Fruit fly (Drosophila melanogaster) whole organism, embryonic: ENCODE measurements around the gene Cp190.

Source experiments
- ATbp ChIP-seq: fragments of 200-800 bp; sonication (Bioruptor generic); optimal IDR thresholded peaks from 2 replicates; lab custom pipeline; 2017; ENCODE audit warnings: missing biosample characterization, mild to moderate bottlenecking, missing genetic modification characterization, missing genetic modification reagents
- Bdp1 ChIP-seq: fragments of 200-800 bp; sonication (Bioruptor generic); optimal IDR thresholded peaks from 3 replicates; lab custom pipeline; 2016; ENCODE audit warnings: missing biosample characterization, missing genetic modification characterization
- Blimp-1 ChIP-seq: fragments of 200-800 bp; sonication (Bioruptor generic); optimal IDR thresholded peaks from 3 replicates; lab custom pipeline; 2018; ENCODE audit warnings: missing biosample characterization, missing genetic modification characterization, mild to moderate bottlenecking, moderate library complexity, missing genetic modification reagents
- Bteb2 ChIP-seq: fragments of 200-800 bp; sonication (Bioruptor generic); optimal IDR thresholded peaks from 2 replicates; lab custom pipeline; 2016; ENCODE audit warnings: missing biosample characterization, missing genetic modification characterization
- CG10366 ChIP-seq: fragments of 200-800 bp; sonication (Bioruptor generic); IDR thresholded peaks from 2 replicates; pipeline ENCODE4 v1.3.6; 2022; ENCODE audit warnings: missing biosample characterization, missing genetic modification characterization
- CG11085 ChIP-seq: fragments of 200-800 bp; sonication (Bioruptor generic); IDR thresholded peaks from 2 replicates; pipeline ENCODE4 v1.3.6; 2022; ENCODE audit warnings: missing biosample characterization, missing genetic modification characterization
- CG11247 ChIP-seq: fragments of 200-800 bp; sonication (Bioruptor generic); IDR thresholded peaks from 2 replicates; pipeline ENCODE4 v1.3.6; 2022; ENCODE audit warnings: missing biosample characterization, missing genetic modification characterization
- CG12391 ChIP-seq: fragments of 200-800 bp; sonication (Bioruptor generic); optimal IDR thresholded peaks from 3 replicates; lab custom pipeline; 2018; ENCODE audit warnings: missing biosample characterization, mild to moderate bottlenecking, missing genetic modification characterization, moderate library complexity
- CG17568 ChIP-seq: fragments of 200-800 bp; sonication (Bioruptor generic); optimal IDR thresholded peaks from 2 replicates; lab custom pipeline; 2018; ENCODE audit warnings: missing biosample characterization, mild to moderate bottlenecking, missing genetic modification characterization, moderate library complexity
- CG18764 ChIP-seq: fragments of 200-800 bp; sonication (Bioruptor generic); optimal IDR thresholded peaks from 3 replicates; lab custom pipeline; 2016; ENCODE audit warnings: missing biosample characterization, missing genetic modification characterization
- CG2120 ChIP-seq: fragments of 200-800 bp; sonication (Bioruptor generic); optimal IDR thresholded peaks from 3 replicates; lab custom pipeline; 2016; ENCODE audit warnings: missing biosample characterization, missing genetic modification characterization
- CG32532 ChIP-seq: fragments of 200-800 bp; sonication (Bioruptor generic); IDR thresholded peaks from 2 replicates; pipeline ENCODE4 v1.3.6; 2022; ENCODE audit warnings: missing biosample characterization, missing genetic modification characterization
- CG34224 ChIP-seq: fragments of 200-800 bp; sonication (Bioruptor generic); IDR thresholded peaks from 3 replicates; pipeline ENCODE4 v1.3.6; 2022; ENCODE audit warnings: missing biosample characterization, missing genetic modification characterization; ENCODE audit not compliant: partially characterized antibody
- CG43689 ChIP-seq: fragments of 200-800 bp; sonication (Bioruptor generic); IDR thresholded peaks from 2 replicates; pipeline ENCODE4 v1.3.6; 2022; ENCODE audit warnings: missing biosample characterization, missing genetic modification characterization
- CG6689 ChIP-seq: fragments of 200-800 bp; sonication (Bioruptor generic); IDR thresholded peaks from 2 replicates; pipeline ENCODE4 v1.3.6; 2022; ENCODE audit warnings: missing biosample characterization, missing genetic modification characterization
- CG8388 ChIP-seq: fragments of 200-800 bp; sonication (Bioruptor generic); optimal IDR thresholded peaks from 2 replicates; lab custom pipeline; 2019; ENCODE audit warnings: missing biosample characterization, mild to moderate bottlenecking, missing genetic modification characterization, moderate library complexity
- CG8944 ChIP-seq: fragments of 200-800 bp; sonication (Bioruptor generic); optimal IDR thresholded peaks from 3 replicates; lab custom pipeline; 2016; ENCODE audit warnings: missing biosample characterization, missing genetic modification characterization
- Doc2 ChIP-seq: fragments of 200-800 bp; sonication (Bioruptor generic); IDR thresholded peaks from 2 replicates; pipeline ENCODE4 v1.3.6; 2022; ENCODE audit warnings: missing biosample characterization, missing genetic modification characterization
- Fer3 ChIP-seq: fragments of 200-800 bp; sonication (Bioruptor generic); optimal IDR thresholded peaks from 2 replicates; lab custom pipeline; 2018; ENCODE audit warnings: missing biosample characterization, mild to moderate bottlenecking, missing genetic modification characterization, moderate library complexity
- HmgZ ChIP-seq: fragments of 200-800 bp; sonication (Bioruptor generic); optimal IDR thresholded peaks from 2 replicates; lab custom pipeline; 2018; ENCODE audit warnings: missing biosample characterization, mild to moderate bottlenecking, missing genetic modification characterization
- MTF-1 ChIP-seq: fragments of 200-800 bp; sonication (Bioruptor generic); optimal IDR thresholded peaks from 2 replicates; lab custom pipeline; 2018; ENCODE audit warnings: missing biosample characterization, mild to moderate bottlenecking, missing genetic modification characterization, borderline replicate concordance
- Mrtf ChIP-seq: fragments of 200-800 bp; sonication (Bioruptor generic); IDR thresholded peaks from 3 replicates; pipeline ENCODE4 v1.3.6; 2022; ENCODE audit warnings: missing biosample characterization, missing genetic modification characterization
- Poxn ChIP-seq: fragments of 200-800 bp; sonication (Bioruptor generic); IDR thresholded peaks from 2 replicates; pipeline ENCODE4 v1.3.6; 2022; ENCODE audit warnings: missing biosample characterization, missing genetic modification characterization
- Stat92E ChIP-seq, 3 experiments: fragments of >200 bp in 2 of 3; fragments of 200-800 bp in 1 of 3; sonication (Bioruptor generic) in 1 of 3; optimal IDR thresholded peaks; 2 replicates each; lab custom pipeline; 2017 to 2019; ENCODE audit warnings: missing biosample characterization in 3 of 3, missing genetic modification characterization in 3 of 3, mild to moderate bottlenecking in 1 of 3, moderate library complexity in 1 of 3
- amos ChIP-seq: fragments of 200-800 bp; sonication (Bioruptor generic); IDR thresholded peaks from 2 replicates; pipeline ENCODE4 v1.3.6; 2022; ENCODE audit warnings: missing biosample characterization, missing genetic modification characterization; ENCODE audit not compliant: partially characterized antibody
- bbx ChIP-seq: fragments of 200-800 bp; sonication (Bioruptor generic); IDR thresholded peaks from 2 replicates; pipeline ENCODE4 v1.3.6; 2022; ENCODE audit warnings: missing biosample characterization, missing genetic modification characterization; ENCODE audit not compliant: partially characterized antibody
- bcd ChIP-seq: fragments of 200-800 bp; sonication (Bioruptor generic); optimal IDR thresholded peaks from 2 replicates; lab custom pipeline; 2017; ENCODE audit warnings: missing biosample characterization, mild to moderate bottlenecking, missing genetic modification characterization
- bigmax ChIP-seq: fragments of 200-800 bp; sonication (Bioruptor generic); optimal IDR thresholded peaks from 2 replicates; lab custom pipeline; 2018; ENCODE audit warnings: missing biosample characterization, mild to moderate bottlenecking, missing genetic modification characterization
- bsh ChIP-seq, 2 experiments: fragments of 200-800 bp; sonication (Bioruptor generic); optimal IDR thresholded peaks; 2 replicates each; lab custom pipeline; 2017 to 2018; ENCODE audit warnings: mild to moderate bottlenecking in 2 of 2, missing biosample characterization in 2 of 2, missing genetic modification characterization in 2 of 2, moderate library complexity in 1 of 2
- cg ChIP-seq: fragments of 200-800 bp; sonication (Bioruptor generic); optimal IDR thresholded peaks from 3 replicates; lab custom pipeline; 2019; ENCODE audit warnings: missing biosample characterization, mild to moderate bottlenecking, missing genetic modification characterization, moderate library complexity
- chinmo ChIP-seq: fragments of 200-800 bp; sonication (Bioruptor generic); IDR thresholded peaks from 4 replicates; pipeline ENCODE4 v1.3.6; 2022; ENCODE audit warnings: missing biosample characterization, missing genetic modification characterization; ENCODE audit not compliant: partially characterized antibody
- crp ChIP-seq, 2 experiments: fragments of 200-800 bp; sonication (Bioruptor generic); optimal IDR thresholded peaks; 2 replicates in 1 of 2; 3 replicates in 1 of 2; lab custom pipeline; 2017; ENCODE audit warnings: missing biosample characterization in 2 of 2, missing genetic modification characterization in 2 of 2, mild to moderate bottlenecking in 1 of 2, moderate library complexity in 1 of 2
- da ChIP-seq: fragments of 200-800 bp; sonication (Bioruptor generic); optimal IDR thresholded peaks from 2 replicates; lab custom pipeline; 2016; ENCODE audit warnings: missing biosample characterization, missing genetic modification characterization
- dimm ChIP-seq: fragments of 200-800 bp; sonication (Bioruptor generic); IDR thresholded peaks from 2 replicates; pipeline ENCODE4 v1.3.6; 2022; ENCODE audit warnings: missing biosample characterization, missing genetic modification characterization
- dpn ChIP-seq, 2 experiments: fragments of 200-800 bp; sonication (Bioruptor generic); optimal IDR thresholded peaks; 3 replicates each; lab custom pipeline; 2016; ENCODE audit warnings: missing biosample characterization in 2 of 2, missing genetic modification characterization in 2 of 2
- eyg ChIP-seq: fragments of 200-800 bp; sonication (Bioruptor generic); optimal IDR thresholded peaks from 3 replicates; lab custom pipeline; 2016; ENCODE audit warnings: missing biosample characterization, missing genetic modification characterization
- grn ChIP-seq: fragments of 200-800 bp; sonication (Bioruptor generic); optimal IDR thresholded peaks from 3 replicates; lab custom pipeline; 2017; ENCODE audit warnings: missing biosample characterization, missing genetic modification characterization
- h ChIP-seq: fragments of >200 bp; optimal IDR thresholded peaks from 2 replicates; lab custom pipeline; 2017
- inv ChIP-seq: fragments of 200-800 bp; sonication (Bioruptor generic); IDR thresholded peaks from 2 replicates; pipeline ENCODE4 v1.3.6; 2022; ENCODE audit warnings: missing biosample characterization, missing genetic modification characterization; ENCODE audit not compliant: partially characterized antibody
- lilli ChIP-seq: fragments of 200-800 bp; sonication (Bioruptor generic); optimal IDR thresholded peaks from 3 replicates; lab custom pipeline; 2016; ENCODE audit warnings: missing biosample characterization, missing genetic modification characterization
- p53 ChIP-seq: fragments of 200-800 bp; sonication (Bioruptor generic); optimal IDR thresholded peaks from 2 replicates; lab custom pipeline; 2016; ENCODE audit warnings: missing biosample characterization, missing genetic modification characterization
- pfk ChIP-seq: fragments of 200-800 bp; sonication (Bioruptor generic); optimal IDR thresholded peaks from 2 replicates; lab custom pipeline; 2018; ENCODE audit warnings: missing biosample characterization, mild to moderate bottlenecking, missing genetic modification characterization, moderate library complexity
- pho ChIP-seq: fragments of 200-800 bp; sonication (Bioruptor generic); optimal IDR thresholded peaks from 2 replicates; lab custom pipeline; 2016; ENCODE audit warnings: missing biosample characterization, missing genetic modification characterization
- ro ChIP-seq: fragments of 200-800 bp; sonication (Bioruptor generic); IDR thresholded peaks from 2 replicates; pipeline ENCODE4 v1.3.6; 2022; ENCODE audit warnings: missing biosample characterization, missing genetic modification characterization
- salm ChIP-seq: fragments of 200-800 bp; sonication (Bioruptor generic); optimal IDR thresholded peaks from 2 replicates; lab custom pipeline; 2018; ENCODE audit warnings: missing biosample characterization, mild to moderate bottlenecking, missing genetic modification characterization
- stc ChIP-seq: fragments of 200-800 bp; sonication (Bioruptor generic); IDR thresholded peaks from 2 replicates; pipeline ENCODE4 v1.3.6; 2022; ENCODE audit warnings: missing biosample characterization, missing genetic modification characterization
- yki ChIP-seq: fragments of >200 bp; optimal IDR thresholded peaks from 3 replicates; lab custom pipeline; 2018
- zen2 ChIP-seq: fragments of 200-800 bp; sonication (Bioruptor generic); IDR thresholded peaks from 3 replicates; pipeline ENCODE4 v1.3.6; 2022; ENCODE audit warnings: missing biosample characterization, missing genetic modification characterization; ENCODE audit not compliant: partially characterized antibody
- zfh1 ChIP-seq: fragments of 200-800 bp; sonication (Bioruptor generic); IDR thresholded peaks from 3 replicates; pipeline ENCODE4 v1.3.6; 2022; ENCODE audit warnings: missing biosample characterization, missing genetic modification characterization

Gene Cp190

DNA sequence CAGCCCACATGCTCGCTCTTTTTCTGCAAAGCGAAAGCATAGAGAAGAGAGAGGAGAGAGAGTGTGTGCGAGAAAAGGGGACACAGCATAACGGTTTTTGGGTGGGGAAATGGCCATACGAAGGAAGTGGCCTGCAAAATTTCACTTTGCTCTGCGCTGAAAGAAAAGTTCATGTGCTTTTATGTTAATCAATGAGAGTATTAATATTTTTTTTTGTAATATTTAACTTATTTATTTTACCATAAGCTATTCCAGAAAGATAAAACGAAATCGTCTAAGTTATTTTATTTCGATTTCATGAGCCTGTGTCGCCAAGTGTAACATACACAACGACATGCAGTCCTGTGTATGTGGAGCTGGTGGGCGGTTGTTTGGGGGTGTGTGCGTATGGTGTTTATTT lies 24.6 kb downstream of the Cp190 start (continued):
- TF ChIP-seq stc (GFP tag; lab: Robert Waterston, UW) (peak; percentile 71), grn (GFP tag; lab: Kevin White, UChicago) (no peak), CG10366 (peak; percentile 81), bsh (GFP tag; optimal IDR thresholded peaks at IDR 0.05; lab: Kevin White, UChicago) (no peak), ATbp (GFP tag; lab: Kevin White, UChicago) (no peak), CG32532 (GFP tag; lab: Robert Waterston, UW) (peak; percentile 86), salm (tag; lab: Kevin White, UChicago) (peak; percentile 14), p53 (GFP tag; lab: Kevin White, UChicago) (no peak), amos (GFP tag; lab: Robert Waterston, UW) (no peak), CG43689 (0 out of 2 replicates have a peak, but pooled peaks have one; percentile 29), Bdp1 (GFP tag; lab: Kevin White, UChicago) (peak; percentile 18), Fer3 (tag; lab: Kevin White, UChicago) (peak; percentile 74), CG18764 (GFP tag; lab: Kevin White, UChicago) (no peak), crp (GFP tag; optimal IDR thresholded peaks at IDR 0.05; lab: Kevin White, UChicago) (peak in 1 of 2 experiments; percentile 2), Poxn (GFP tag; lab: Robert Waterston, UW) (peak; percentile 43; the same call in 1 of the 2 replicates), bcd (GFP tag; lab: Kevin White, UChicago) (peak; percentile 65), inv (GFP tag; lab: Robert Waterston, UW) (no peak), CG8944 (GFP tag; lab: Kevin White, UChicago) (no peak), Mrtf (GFP tag; lab: Robert Waterston, UW) (peak; percentile 46; the same call in 1 of the 3 replicates), eyg (GFP tag; lab: Kevin White, UChicago) (no peak), chinmo (0 out of 4 replicates have a peak, but pooled peaks have one; percentile 18), bbx (GFP tag; lab: Robert Waterston, UW) (no peak), yki (lab: Kevin White, UChicago) (no peak), dimm (GFP tag; lab: Robert Waterston, UW) (peak; percentile 42; the same call in 1 of the 2 replicates), HmgZ (tag; lab: Kevin White, UChicago) (peak; percentile 67), CG17568 (GFP tag; lab: Kevin White, UChicago) (no peak), bigmax (no peak), zfh1 (GFP tag; lab: Robert Waterston, UW) (0 out of 3 replicates have a peak, but pooled peaks have one; percentile 45), CG2120 (GFP tag; lab: Kevin White, UChicago) (peak; percentile 81), lilli (GFP tag; lab: Kevin White, UChicago) (peak; percentile 65), zen2 (GFP tag; lab: Robert Waterston, UW) (no peak), CG11085 (GFP tag; lab: Robert Waterston, UW) (0 out of 2 replicates have a peak, but pooled peaks have one; percentile 24), CG34224 (no peak), pfk (GFP tag; lab: Kevin White, UChicago) (no peak), cg (GFP tag; lab: Kevin White, UChicago) (no peak), Stat92E (GFP tag; optimal IDR thresholded peaks at IDR 0.05; lab: Kevin White, UChicago) (no peak), CG8388 (GFP tag; lab: Kevin White, UChicago) (peak; percentile 54), Bteb2 (peak; percentile 9), pho (GFP tag; lab: Kevin White, UChicago) (peak; percentile 46), CG12391 (tag; lab: Kevin White, UChicago) (peak; percentile 80), MTF-1 (GFP tag; lab: Kevin White, UChicago) (no peak), dpn (GFP tag; optimal IDR thresholded peaks at IDR 0.05; lab: Kevin White, UChicago) (peak in 1 of 2 experiments; percentile 49), CG11247 (GFP tag; lab: Robert Waterston, UW) (peak; percentile 68), da (GFP tag; lab: Kevin White, UChicago) (no peak), h (lab: Kevin White, UChicago) (no peak), Doc2 (GFP tag; lab: Robert Waterston, UW) (0 out of 2 replicates have a peak, but pooled peaks have one; percentile 5), CG6689 (GFP tag; lab: Robert Waterston, UW) (peak; percentile 64), Blimp-1 (GFP tag; lab: Kevin White, UChicago) (no peak), ro (GFP tag; lab: Robert Waterston, UW) (no peak)
